Fruit fly (Drosophila melanogaster) whole organism, embryonic: Measurements from ENCODE around the gene CG34134.
A peak's percentile ranks its signal among the peaks of the same experiment; 100 is the strongest.

ENCODE experiments used
- Ada2b ChIP-seq: fragments of 200-800 bp; sonication (Bioruptor generic); IDR thresholded peaks from 2 replicates; pipeline ENCODE4 v1.3.6; 2022; ENCODE audit warnings: missing biosample characterization, missing genetic modification characterization
- CG10267 ChIP-seq: fragments of 200-800 bp; sonication (Bioruptor generic); optimal IDR thresholded peaks from 2 replicates; lab custom pipeline; 2018; ENCODE audit warnings: missing biosample characterization, mild to moderate bottlenecking, missing genetic modification characterization, moderate library complexity
- CG10654 ChIP-seq: fragments of 200-800 bp; sonication (Bioruptor generic); optimal IDR thresholded peaks from 2 replicates; lab custom pipeline; 2016; ENCODE audit warnings: missing biosample characterization, missing genetic modification characterization
- CG11247 ChIP-seq: fragments of 200-800 bp; sonication (Bioruptor generic); IDR thresholded peaks from 2 replicates; pipeline ENCODE4 v1.3.6; 2022; ENCODE audit warnings: missing biosample characterization, missing genetic modification characterization
- CG11398 ChIP-seq: fragments of 200-800 bp; sonication (Bioruptor generic); optimal IDR thresholded peaks from 2 replicates; lab custom pipeline; 2016; ENCODE audit warnings: missing biosample characterization, missing genetic modification characterization
- CG12391 ChIP-seq: fragments of 200-800 bp; sonication (Bioruptor generic); optimal IDR thresholded peaks from 3 replicates; lab custom pipeline; 2018; ENCODE audit warnings: missing biosample characterization, mild to moderate bottlenecking, missing genetic modification characterization, moderate library complexity
- CG12942 ChIP-seq: fragments of 200-800 bp; sonication (Bioruptor generic); optimal IDR thresholded peaks from 3 replicates; lab custom pipeline; 2016; ENCODE audit warnings: missing biosample characterization, missing genetic modification characterization
- CG17612 ChIP-seq: fragments of 200-800 bp; sonication (Bioruptor generic); IDR thresholded peaks from 2 replicates; pipeline ENCODE4 v1.3.6; 2022; ENCODE audit warnings: missing biosample characterization, missing genetic modification characterization
- CG2678 ChIP-seq: fragments of 200-800 bp; sonication (Bioruptor generic); optimal IDR thresholded peaks from 3 replicates; lab custom pipeline; 2019; ENCODE audit warnings: missing biosample characterization, mild to moderate bottlenecking, missing genetic modification characterization, moderate library complexity
- CG31224 ChIP-seq: fragments of 200-800 bp; sonication (Bioruptor generic); IDR thresholded peaks from 2 replicates; pipeline ENCODE4 v1.3.6; 2022; ENCODE audit warnings: missing biosample characterization, missing genetic modification characterization
- CG31441 ChIP-seq: fragments of 200-800 bp; sonication (Bioruptor generic); IDR thresholded peaks from 2 replicates; pipeline ENCODE4 v1.3.6; 2022; ENCODE audit warnings: missing biosample characterization, missing genetic modification characterization
- CG4854 ChIP-seq: fragments of 200-800 bp; sonication (Bioruptor generic); optimal IDR thresholded peaks from 2 replicates; lab custom pipeline; 2016; ENCODE audit warnings: missing biosample characterization, missing genetic modification characterization, inconsistent platforms
- CG6683 ChIP-seq: fragments of 200-800 bp; sonication (Bioruptor generic); optimal IDR thresholded peaks from 2 replicates; lab custom pipeline; 2017; ENCODE audit warnings: missing biosample characterization, mild to moderate bottlenecking, missing genetic modification characterization, missing genetic modification reagents
- CG6689 ChIP-seq: fragments of 200-800 bp; sonication (Bioruptor generic); IDR thresholded peaks from 2 replicates; pipeline ENCODE4 v1.3.6; 2022; ENCODE audit warnings: missing biosample characterization, missing genetic modification characterization
- CG9932 ChIP-seq: fragments of 200-800 bp; sonication (Bioruptor generic); IDR thresholded peaks from 2 replicates; pipeline ENCODE4 v1.3.6; 2022; ENCODE audit warnings: missing biosample characterization, missing genetic modification characterization
- Deaf1 ChIP-seq: fragments of 200-800 bp; optimal IDR thresholded peaks from 3 replicates; lab custom pipeline; 2019; ENCODE audit warnings: missing biosample characterization, mild to moderate bottlenecking, missing genetic modification characterization, moderate library complexity
- HLH3B ChIP-seq: fragments of 200-800 bp; sonication (Bioruptor generic); IDR thresholded peaks from 2 replicates; pipeline ENCODE4 v1.3.6; 2022; ENCODE audit warnings: missing biosample characterization, missing genetic modification characterization
- MESR4 ChIP-seq: fragments of 200-800 bp; sonication (Bioruptor generic); optimal IDR thresholded peaks from 2 replicates; lab custom pipeline; 2018; ENCODE audit warnings: missing biosample characterization, mild to moderate bottlenecking, missing genetic modification characterization, moderate library complexity
- Mad ChIP-seq: fragments of 200-800 bp; sonication (Bioruptor generic); optimal IDR thresholded peaks from 2 replicates; lab custom pipeline; 2016; ENCODE audit warnings: missing biosample characterization, missing genetic modification characterization
- Med ChIP-seq: fragments of 200-800 bp; sonication (Bioruptor generic); peaks from one replicate; lab custom pipeline; 2016; ENCODE audit warnings: missing biosample characterization, missing genetic modification characterization, mild to moderate bottlenecking, inconsistent platforms, moderate library complexity
- Mes4 ChIP-seq: fragments of 200-800 bp; sonication (Bioruptor generic); optimal IDR thresholded peaks from 2 replicates; lab custom pipeline; 2016; ENCODE audit warnings: missing biosample characterization, missing genetic modification characterization
- Rfx ChIP-seq: fragments of 200-800 bp; sonication (Bioruptor generic); IDR thresholded peaks from 2 replicates; pipeline ENCODE4 v1.3.6; 2022; ENCODE audit warnings: missing biosample characterization, missing genetic modification characterization
- Sox102F ChIP-seq: fragments of 200-800 bp; sonication (Bioruptor generic); optimal IDR thresholded peaks from 2 replicates; lab custom pipeline; 2018; ENCODE audit warnings: missing biosample characterization, mild to moderate bottlenecking, missing genetic modification characterization, moderate library complexity
- Sry-δ ChIP-seq: fragments of 200-800 bp; sonication (Bioruptor generic); optimal IDR thresholded peaks from 2 replicates; lab custom pipeline; 2016; ENCODE audit warnings: missing biosample characterization, missing genetic modification characterization
- abd-A ChIP-seq: fragments of 200-800 bp; sonication (Bioruptor generic); optimal IDR thresholded peaks from 3 replicates; lab custom pipeline; 2019; ENCODE audit warnings: missing biosample characterization, mild to moderate bottlenecking, missing genetic modification characterization, moderate library complexity
- bbx ChIP-seq: fragments of 200-800 bp; sonication (Bioruptor generic); IDR thresholded peaks from 2 replicates; pipeline ENCODE4 v1.3.6; 2022; ENCODE audit warnings: missing biosample characterization, missing genetic modification characterization; ENCODE audit not compliant: partially characterized antibody
- br ChIP-seq: fragments of >200 bp; optimal IDR thresholded peaks from 2 replicates; lab custom pipeline; 2017
- caup ChIP-seq: fragments of 200-800 bp; sonication (Bioruptor generic); optimal IDR thresholded peaks from 3 replicates; lab custom pipeline; 2017; ENCODE audit warnings: missing biosample characterization, mild to moderate bottlenecking, missing genetic modification characterization, moderate library complexity; ENCODE audit not compliant: severe bottlenecking
- cg ChIP-seq: fragments of 200-800 bp; sonication (Bioruptor generic); optimal IDR thresholded peaks from 3 replicates; lab custom pipeline; 2019; ENCODE audit warnings: missing biosample characterization, mild to moderate bottlenecking, missing genetic modification characterization, moderate library complexity
- chinmo ChIP-seq: fragments of 200-800 bp; sonication (Bioruptor generic); IDR thresholded peaks from 4 replicates; pipeline ENCODE4 v1.3.6; 2022; ENCODE audit warnings: missing biosample characterization, missing genetic modification characterization; ENCODE audit not compliant: partially characterized antibody
- crol ChIP-seq: fragments of 200-800 bp; sonication (Bioruptor generic); IDR thresholded peaks from 2 replicates; pipeline ENCODE4 v1.3.6; 2022; ENCODE audit warnings: missing biosample characterization, missing genetic modification characterization
- dpn ChIP-seq, 2 experiments: fragments of 200-800 bp; sonication (Bioruptor generic); optimal IDR thresholded peaks; 3 replicates each; lab custom pipeline; 2016; ENCODE audit warnings: missing biosample characterization in 2 of 2, missing genetic modification characterization in 2 of 2
- fd102C ChIP-seq: fragments of 200-800 bp; sonication (Bioruptor generic); optimal IDR thresholded peaks from 2 replicates; lab custom pipeline; 2018; ENCODE audit warnings: missing biosample characterization, mild to moderate bottlenecking, missing genetic modification characterization, moderate library complexity
- fru ChIP-seq: fragments of >200 bp; optimal IDR thresholded peaks from 2 replicates; lab custom pipeline; 2017
- fu2 ChIP-seq: fragments of 200-800 bp; sonication (Bioruptor generic); optimal IDR thresholded peaks from 2 replicates; lab custom pipeline; 2016; ENCODE audit warnings: missing biosample characterization, missing genetic modification characterization
- lab ChIP-seq: fragments of 200-800 bp; sonication (Bioruptor generic); optimal IDR thresholded peaks from 3 replicates; lab custom pipeline; 2017; ENCODE audit warnings: missing biosample characterization, missing genetic modification characterization, mild to moderate bottlenecking, moderate library complexity, missing genetic modification reagents
- lilli ChIP-seq: fragments of 200-800 bp; sonication (Bioruptor generic); optimal IDR thresholded peaks from 3 replicates; lab custom pipeline; 2016; ENCODE audit warnings: missing biosample characterization, missing genetic modification characterization
- mirr ChIP-seq: fragments of 200-800 bp; sonication (Bioruptor generic); optimal IDR thresholded peaks from 3 replicates; lab custom pipeline; 2018; ENCODE audit warnings: missing biosample characterization, mild to moderate bottlenecking, missing genetic modification characterization
- org-1 ChIP-seq: fragments of 200-800 bp; sonication (Bioruptor generic); optimal IDR thresholded peaks from 2 replicates; lab custom pipeline; 2017; ENCODE audit warnings: missing biosample characterization, missing genetic modification characterization
- pzg ChIP-seq: fragments of 200-800 bp; sonication (Bioruptor generic); optimal IDR thresholded peaks from 3 replicates; lab custom pipeline; 2018; ENCODE audit warnings: missing biosample characterization, mild to moderate bottlenecking, missing genetic modification characterization, moderate library complexity
- rib ChIP-seq: fragments of 200-800 bp; sonication (Bioruptor generic); IDR thresholded peaks from 2 replicates; pipeline ENCODE4 v1.3.6; 2022; ENCODE audit warnings: missing biosample characterization, missing genetic modification characterization
- run ChIP-seq: fragments of 200-800 bp; sonication (Bioruptor generic); optimal IDR thresholded peaks from 3 replicates; lab custom pipeline; 2018; ENCODE audit warnings: missing biosample characterization, mild to moderate bottlenecking, missing genetic modification characterization
- scrt ChIP-seq: fragments of 200-800 bp; sonication (Bioruptor generic); optimal IDR thresholded peaks from 2 replicates; lab custom pipeline; 2018; ENCODE audit warnings: missing biosample characterization, mild to moderate bottlenecking, missing genetic modification characterization, moderate library complexity
- sd ChIP-seq: fragments of 200-800 bp; sonication (Bioruptor generic); optimal IDR thresholded peaks from 3 replicates; lab custom pipeline; 2018; ENCODE audit warnings: missing biosample characterization, mild to moderate bottlenecking, missing genetic modification characterization, moderate library complexity
- tin ChIP-seq: fragments of 200-800 bp; sonication (Bioruptor generic); optimal IDR thresholded peaks from 3 replicates; lab custom pipeline; 2016; ENCODE audit warnings: missing biosample characterization, missing genetic modification characterization
- twi ChIP-seq: fragments of 200-800 bp; optimal IDR thresholded peaks from 2 replicates; lab custom pipeline; 2019; ENCODE audit warnings: missing biosample characterization, mild to moderate bottlenecking, missing genetic modification characterization, moderate library complexity
- usp ChIP-seq: fragments of >200 bp; optimal IDR thresholded peaks from 2 replicates; lab custom pipeline; 2017; ENCODE audit warnings: missing biosample characterization, missing genetic modification characterization
- vvl ChIP-seq: fragments of 200-800 bp; sonication (Bioruptor generic); IDR thresholded peaks from 2 replicates; pipeline ENCODE4 v1.3.6; 2022; ENCODE audit warnings: missing biosample characterization, missing genetic modification characterization
- wdn ChIP-seq: fragments of 200-800 bp; sonication (Bioruptor generic); IDR thresholded peaks from 2 replicates; pipeline ENCODE4 v1.3.6; 2022; ENCODE audit warnings: missing biosample characterization, missing genetic modification characterization
- zen ChIP-seq: fragments of 200-800 bp; sonication (Bioruptor generic); optimal IDR thresholded peaks from 3 replicates; lab custom pipeline; 2018; ENCODE audit warnings: missing biosample characterization, mild to moderate bottlenecking, missing genetic modification characterization, moderate library complexity
- zf30C ChIP-seq: fragments of 200-800 bp; sonication (Bioruptor generic); optimal IDR thresholded peaks from 3 replicates; lab custom pipeline; 2018; ENCODE audit warnings: missing biosample characterization, mild to moderate bottlenecking, missing genetic modification characterization

The CG34134 gene

dm6 chr2L:8170600-8171182 is 19.9 kb downstream of the CG34134 start (continued):
- TF ChIP-seq MESR4 (GFP tag; lab: Kevin White, UChicago), result no peak
- no peak for TF ChIP-seq usp (GFP tag; lab: Kevin White, UChicago)
- TF ChIP-seq br (lab: Kevin White, UChicago), result no peak
- no peak for TF ChIP-seq Deaf1 (tag; lab: Kevin White, UChicago)
- no peak for TF ChIP-seq CG10654 (GFP tag; lab: Kevin White, UChicago)
- TF ChIP-seq zen (tag; lab: Kevin White, UChicago), result no peak
- no peak for TF ChIP-seq org-1
- TF ChIP-seq fd102C (GFP tag; lab: Kevin White, UChicago), result no peak
- peak; percentile 93 for TF ChIP-seq sd
- TF ChIP-seq Mes4 (GFP tag; lab: Kevin White, UChicago), result no peak
- no peak for TF ChIP-seq CG12391 (tag; lab: Kevin White, UChicago)
- peak; percentile 30 for TF ChIP-seq mirr (GFP tag; lab: Kevin White, UChicago)
- TF ChIP-seq lilli (GFP tag; lab: Kevin White, UChicago), result no peak
- TF ChIP-seq Ada2b (GFP tag; lab: Robert Waterston, UW), result no peak
- TF ChIP-seq CG10267 (tag; lab: Kevin White, UChicago), result no peak
- no peak for TF ChIP-seq tin
- TF ChIP-seq twi, result no peak
- no peak for TF ChIP-seq CG31224
- TF ChIP-seq CG17612, result no peak
- no peak for TF ChIP-seq CG6683 (GFP tag; lab: Kevin White, UChicago)
- peak; percentile 19; the same call in 1 of the 2 replicates for TF ChIP-seq Rfx (GFP tag; lab: Robert Waterston, UW)
- no peak for TF ChIP-seq HLH3B (GFP tag; lab: Robert Waterston, UW)
- no peak for TF ChIP-seq fu2 (GFP tag; lab: Kevin White, UChicago)
- TF ChIP-seq zf30C, result no peak
- TF ChIP-seq Mad (GFP tag; lab: Kevin White, UChicago), result no peak
- TF ChIP-seq run (tag; lab: Kevin White, UChicago), result no peak
- TF ChIP-seq CG12942 (GFP tag; lab: Kevin White, UChicago), result no peak
- no peak for TF ChIP-seq fru (lab: Kevin White, UChicago)
- no peak for TF ChIP-seq CG9932
- TF ChIP-seq lab (GFP tag; lab: Kevin White, UChicago), result no peak
- peak; percentile 22 for TF ChIP-seq scrt (GFP tag; lab: Kevin White, UChicago)
- no peak for TF ChIP-seq CG6689 (GFP tag; lab: Robert Waterston, UW)
- TF ChIP-seq CG11398, result no peak
- peak; percentile 36 for TF ChIP-seq cg (GFP tag; lab: Kevin White, UChicago)
- peak; percentile 22 for TF ChIP-seq abd-A (tag; lab: Kevin White, UChicago)
- TF ChIP-seq Sox102F (GFP tag; lab: Kevin White, UChicago), result no peak
- TF ChIP-seq CG2678 (tag; lab: Kevin White, UChicago), result no peak
- no peak for TF ChIP-seq CG31441 (GFP tag; lab: Robert Waterston, UW)
- peak; percentile 50 for TF ChIP-seq Med (GFP tag; lab: Kevin White, UChicago)
- TF ChIP-seq bbx (GFP tag; lab: Robert Waterston, UW), result no peak
- peak; percentile 83 for TF ChIP-seq crol (GFP tag; lab: Robert Waterston, UW)
- no peak for TF ChIP-seq CG11247 (GFP tag; lab: Robert Waterston, UW)
- TF ChIP-seq rib (GFP tag; lab: Robert Waterston, UW), result 0 out of 2 replicates have a peak, but pooled peaks have one; percentile 35
- peak; percentile 42; the same call in 1 of the 2 replicates for TF ChIP-seq vvl (GFP tag; lab: Robert Waterston, UW)
- TF ChIP-seq dpn (GFP tag; optimal IDR thresholded peaks at IDR 0.05; lab: Kevin White, UChicago), result no peak
- TF ChIP-seq chinmo (GFP tag; lab: Robert Waterston, UW), result 0 out of 4 replicates have a peak, but pooled peaks have one; percentile 26
- no peak for TF ChIP-seq Sry-δ (GFP tag; lab: Kevin White, UChicago)
- no peak for TF ChIP-seq wdn (GFP tag; lab: Robert Waterston, UW)
- no peak for TF ChIP-seq caup (GFP tag; lab: Kevin White, UChicago)
- no peak for TF ChIP-seq pzg
- TF ChIP-seq CG4854, result no peak
